Fruit fly (Drosophila melanogaster) S2 (cell line): Measurements from ENCODE around the gene CG8132.

Experiments
- CG8478 ChIP-seq: fragments of >200 bp; optimal IDR thresholded peaks from 2 replicates; lab custom pipeline; 2018
- CTCF ChIP-seq, 2 experiments: fragments of >200 bp; optimal IDR thresholded peaks; 2 replicates each; lab custom pipeline; 2018

The CG8132 gene

DNA sequence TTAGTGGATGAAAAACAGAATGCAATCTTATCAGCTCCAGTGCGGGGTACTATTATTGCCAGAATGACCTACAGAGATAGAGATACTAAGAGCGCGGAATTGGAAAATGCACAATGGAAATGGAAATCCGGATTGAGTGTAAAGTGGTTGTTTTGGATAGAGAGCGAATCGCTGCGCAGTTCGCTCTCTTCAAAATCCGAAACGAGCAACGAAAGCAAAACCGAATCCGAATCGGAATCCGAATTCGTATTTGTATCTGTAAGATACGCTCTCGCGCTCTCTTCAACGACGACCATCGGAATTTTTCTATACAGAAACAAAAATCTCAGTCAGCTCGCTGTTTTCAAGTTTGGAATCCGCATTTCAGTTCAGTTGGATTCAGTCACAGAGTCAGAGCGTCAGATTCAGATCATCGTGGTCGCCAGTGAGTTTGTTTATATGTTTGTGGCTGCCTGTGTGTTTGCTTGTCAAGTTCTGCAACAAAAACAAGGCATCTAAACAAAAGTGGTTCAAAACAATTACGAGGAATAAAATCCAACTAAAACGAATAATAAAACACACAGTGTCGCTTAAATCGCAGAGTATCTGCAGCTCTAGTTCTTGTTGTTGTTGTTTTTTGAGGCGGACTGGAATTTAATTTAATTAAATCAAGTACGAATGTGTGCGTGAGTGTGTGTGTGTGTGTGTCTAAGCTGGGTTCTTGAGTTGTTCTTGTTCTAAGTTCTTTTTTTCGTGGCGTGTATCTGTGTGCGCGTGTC lies 16.5 kb downstream of the CG8132 start, which contains the start of gene ps:
Gene ps (plus strand): TSS at position 364 of the 758 bp plus-strand sequence.
- TF ChIP-seq CG8478 (no peak), CTCF (optimal IDR thresholded peaks at IDR 0.05; lab: Kevin White, UChicago) (no peak)

DNA sequence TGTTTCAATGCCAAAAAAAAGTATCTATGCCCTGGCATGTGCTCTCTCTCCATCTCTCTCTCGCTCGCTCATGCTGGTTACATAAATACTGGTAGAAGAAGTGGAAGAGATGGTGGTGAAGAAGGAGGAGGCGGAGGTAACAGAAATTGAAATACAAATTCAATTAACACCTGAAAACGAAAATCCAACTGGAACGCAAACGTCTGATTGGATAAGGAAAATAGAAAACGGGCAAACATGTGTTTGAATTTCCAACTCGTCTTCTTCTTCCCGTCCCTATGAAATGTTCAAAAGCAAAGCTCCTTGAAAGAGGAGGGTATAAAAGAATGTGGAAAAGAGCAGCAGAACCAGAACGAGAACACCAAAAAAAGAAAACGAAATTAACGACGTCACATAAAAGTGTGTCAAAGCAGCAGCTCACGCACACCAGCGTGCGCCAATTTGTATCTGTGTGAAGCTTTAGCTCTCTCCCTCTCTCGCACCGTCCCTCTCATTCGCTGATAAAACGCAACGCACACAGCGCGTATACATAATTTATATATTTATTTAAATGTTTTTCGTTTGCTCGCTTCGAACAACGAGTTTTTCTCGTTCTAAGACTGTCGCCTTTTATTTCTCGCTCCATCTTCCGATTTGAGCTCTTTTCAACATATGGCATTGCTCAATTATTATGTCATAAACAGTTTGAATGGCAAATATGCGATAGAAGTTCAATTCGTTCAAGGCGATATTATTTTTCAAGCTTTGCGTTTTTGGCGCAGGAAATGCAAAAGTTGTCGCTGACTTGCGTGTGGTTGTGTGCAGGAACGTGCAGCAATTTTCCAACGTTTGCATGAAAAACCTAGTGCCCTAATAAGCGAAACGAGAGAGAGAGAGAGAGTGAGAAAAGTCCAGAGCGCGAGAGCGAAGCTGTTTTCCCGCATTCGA lies 17.3 kb downstream of the CG8132 start:
- TF ChIP-seq CG8478: no peak
- TF ChIP-seq CTCF (optimal IDR thresholded peaks at IDR 0.05; lab: Kevin White, UChicago): no peak

dm6 chr3R:9419300-9419652 lies 18.0 kb downstream of the CG8132 start:
- TF ChIP-seq CTCF (optimal IDR thresholded peaks at IDR 0.05; lab: Kevin White, UChicago) (no peak), CG8478 (no peak)

DNA sequence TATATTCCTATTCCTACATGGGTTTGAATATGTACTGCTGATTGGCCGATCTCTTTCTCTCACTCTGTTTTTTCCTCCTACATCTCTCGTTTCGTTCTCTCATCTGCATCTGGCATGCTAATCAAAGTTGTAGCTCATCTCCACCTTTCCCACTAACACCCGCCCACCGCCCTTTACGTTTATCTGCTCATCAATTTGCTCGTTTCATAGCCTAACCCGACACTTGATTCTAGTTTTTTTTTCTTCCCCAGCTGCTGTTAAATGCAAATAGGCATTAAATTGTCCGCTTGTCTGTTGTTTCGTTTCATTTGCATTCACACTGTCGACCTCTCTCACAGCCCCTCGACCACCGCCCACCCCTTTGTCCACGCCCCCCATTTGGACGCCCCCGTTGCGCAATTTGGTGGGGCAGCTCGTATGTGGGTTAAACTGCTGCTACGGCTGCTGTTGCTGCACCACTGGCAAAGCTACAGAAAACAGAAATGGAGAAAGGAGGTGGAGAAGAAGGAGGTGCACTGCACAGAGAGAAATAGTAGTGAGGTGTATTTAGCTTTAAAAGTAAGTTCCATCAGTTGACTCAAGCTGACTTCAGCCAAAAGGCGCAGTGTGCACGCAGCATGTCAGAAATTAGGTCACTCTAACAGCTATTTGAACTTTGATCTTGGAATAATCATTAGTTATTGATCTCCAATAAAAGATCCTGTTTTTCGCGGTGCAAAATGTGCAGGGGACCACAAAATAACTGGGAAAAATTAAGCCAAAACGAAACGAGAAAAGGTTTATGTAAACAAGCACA lies 19.3 kb downstream of the CG8132 start:
- TF ChIP-seq CG8478: no peak

DNA sequence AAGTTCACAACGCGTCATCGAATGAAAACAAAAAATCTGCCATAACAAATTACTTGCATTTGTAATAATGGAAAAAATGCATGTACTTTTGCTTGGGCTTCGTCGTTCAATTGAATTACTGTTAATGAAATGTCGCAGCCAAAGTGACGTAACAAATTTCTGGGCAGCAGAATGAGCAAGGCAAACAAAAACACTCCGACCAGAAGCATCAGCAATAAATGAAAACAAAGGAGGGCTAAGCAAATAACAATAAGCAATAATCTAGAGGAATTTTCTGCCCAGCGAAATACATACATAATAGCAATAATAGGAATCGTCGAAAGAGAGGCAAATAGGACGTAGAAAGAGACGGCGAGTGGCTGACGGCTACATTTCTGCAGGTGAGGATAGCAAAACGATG lies 21.0 kb downstream of the CG8132 start:
- TF ChIP-seq CG8478: no peak
- TF ChIP-seq CTCF (optimal IDR thresholded peaks at IDR 0.05; lab: Kevin White, UChicago): no peak

DNA sequence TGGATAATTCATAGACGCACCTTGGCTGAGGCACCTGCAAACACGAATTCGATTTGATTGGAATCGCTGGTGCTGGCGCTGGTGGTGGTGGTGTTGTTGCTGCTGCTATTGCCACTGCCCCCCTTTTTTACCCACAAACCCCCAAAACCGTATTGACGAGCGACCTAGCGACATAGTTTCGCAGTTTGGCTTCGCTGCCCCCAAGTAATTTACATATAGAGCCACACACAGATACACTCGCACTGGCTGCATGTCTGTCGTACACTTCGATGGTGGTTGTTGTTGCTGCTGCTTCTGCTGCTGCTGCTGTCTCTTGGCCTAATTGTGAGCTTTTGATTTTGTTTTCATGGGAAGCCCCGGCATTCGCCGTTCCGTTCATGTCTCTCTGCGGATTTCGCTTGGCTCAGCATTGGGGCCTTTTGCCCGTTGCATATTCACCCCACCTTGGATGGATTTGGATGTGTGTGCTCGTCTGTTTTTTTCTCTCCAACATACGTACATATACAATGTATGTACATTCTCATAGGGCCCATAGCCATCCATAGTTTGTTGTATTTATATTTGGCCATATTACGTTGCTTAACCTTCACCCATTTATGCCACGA lies 22.9 kb downstream of the CG8132 start:
- TF ChIP-seq CG8478: no peak
- no peak for TF ChIP-seq CTCF (optimal IDR thresholded peaks at IDR 0.05; lab: Kevin White, UChicago)

DNA sequence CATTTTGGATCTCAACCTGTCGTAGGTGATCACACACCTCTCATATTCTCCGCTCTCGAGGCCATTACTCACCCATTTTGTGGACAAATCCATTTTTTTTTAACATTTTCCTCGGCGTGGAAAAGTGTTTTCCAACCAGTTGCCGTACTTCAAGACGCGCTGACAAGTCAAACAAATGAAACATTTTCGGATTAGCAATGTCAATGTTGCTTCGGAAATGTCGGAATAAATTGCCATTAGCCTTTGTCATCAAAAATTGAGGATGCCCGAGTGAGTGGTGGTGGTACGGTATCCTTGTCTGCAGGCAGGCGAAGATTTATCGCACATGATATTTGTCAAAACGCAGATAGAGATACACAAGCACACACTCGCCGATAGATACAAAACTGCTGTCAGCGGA lies 26.0 kb downstream of the CG8132 start:
- TF ChIP-seq CTCF (optimal IDR thresholded peaks at IDR 0.05; lab: Kevin White, UChicago) (no peak), CG8478 (no peak)

DNA sequence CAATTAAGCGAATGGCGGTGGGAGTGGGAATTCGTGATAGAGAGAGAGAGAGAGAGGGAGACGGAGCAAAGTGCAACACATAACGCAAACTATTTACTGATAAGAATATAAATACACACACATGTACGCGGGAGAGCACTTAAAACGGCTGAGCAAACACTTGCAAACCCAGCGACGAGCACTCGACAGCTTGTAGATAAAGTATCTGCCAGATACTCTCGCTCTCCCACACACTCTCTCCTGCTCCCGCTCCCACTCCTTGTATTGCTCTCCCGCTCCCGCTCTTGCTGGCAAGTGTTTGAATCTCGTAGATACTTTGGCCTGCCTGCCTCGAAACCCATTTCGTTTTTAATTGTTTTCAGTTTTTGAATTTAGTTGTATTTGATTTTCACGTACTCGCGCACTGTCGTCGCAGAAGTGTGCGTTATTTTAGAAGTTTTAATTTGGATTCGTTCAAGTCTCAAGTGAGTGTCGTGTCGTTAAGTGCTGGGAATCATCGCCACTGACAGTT lies 26.9 kb downstream of the CG8132 start:
- no peak for TF ChIP-seq CG8478
- TF ChIP-seq CTCF (optimal IDR thresholded peaks at IDR 0.05; lab: Kevin White, UChicago): no peak

- TF ChIP-seq CTCF (optimal IDR thresholded peaks at IDR 0.05; lab: Kevin White, UChicago) (no peak), CG8478 (no peak)
Measured at dm6 chr3R:9428988-9429387, 27.7 kb downstream of the CG8132 start.

DNA sequence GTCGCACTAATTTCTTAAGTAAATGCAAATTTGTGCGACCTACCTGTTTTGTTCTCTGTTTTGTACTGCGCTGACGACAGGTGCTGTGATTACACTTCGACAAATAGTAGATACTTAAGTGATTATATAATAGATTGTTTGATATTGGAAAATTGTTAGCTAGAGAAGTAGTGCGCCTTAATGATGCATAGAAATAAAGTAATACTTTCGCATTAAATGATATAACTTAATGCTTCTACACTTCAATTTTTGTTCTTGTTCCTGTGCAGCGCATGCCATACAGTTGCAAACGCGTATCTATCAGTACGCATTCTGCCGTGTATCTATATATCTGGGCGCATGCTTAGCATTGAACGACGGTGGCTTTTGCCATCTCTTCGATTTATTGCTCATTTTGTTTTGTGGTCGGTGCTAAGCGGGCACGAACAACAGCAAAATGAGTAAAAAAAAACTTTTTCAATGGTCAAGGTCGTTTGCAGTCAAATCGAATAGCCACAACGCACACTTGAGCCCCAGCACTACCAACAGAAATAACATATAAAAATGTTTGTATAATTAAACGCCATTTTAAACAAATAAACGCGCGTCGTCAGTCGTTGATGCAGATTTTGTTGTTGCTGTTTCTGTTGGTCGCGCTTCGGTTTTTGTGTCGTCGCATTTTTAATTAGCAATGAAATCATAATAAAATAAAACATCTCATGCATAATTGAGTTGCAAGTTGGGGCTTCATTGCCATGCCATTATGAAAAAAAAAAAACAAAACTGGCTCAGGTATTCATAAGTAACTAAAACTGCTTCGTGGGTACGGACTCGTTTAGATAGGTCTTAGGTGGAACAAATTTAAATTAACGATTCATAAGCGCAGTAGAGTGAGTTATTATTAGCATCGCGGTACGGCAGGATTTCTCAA lies 29.3 kb downstream of the CG8132 start:
- TF ChIP-seq CTCF (optimal IDR thresholded peaks at IDR 0.05; lab: Kevin White, UChicago) (no peak), CG8478 (no peak)

- no peak for TF ChIP-seq CG8478
- no peak for TF ChIP-seq CTCF (optimal IDR thresholded peaks at IDR 0.05; lab: Kevin White, UChicago)
Measured at dm6 chr3R:9433270-9433669, 32.0 kb downstream of the CG8132 start.

dm6 chr3R:9433774-9434173 lies 32.5 kb downstream of the CG8132 start:
- no peak for TF ChIP-seq CTCF (optimal IDR thresholded peaks at IDR 0.05; lab: Kevin White, UChicago)
- no peak for TF ChIP-seq CG8478

DNA sequence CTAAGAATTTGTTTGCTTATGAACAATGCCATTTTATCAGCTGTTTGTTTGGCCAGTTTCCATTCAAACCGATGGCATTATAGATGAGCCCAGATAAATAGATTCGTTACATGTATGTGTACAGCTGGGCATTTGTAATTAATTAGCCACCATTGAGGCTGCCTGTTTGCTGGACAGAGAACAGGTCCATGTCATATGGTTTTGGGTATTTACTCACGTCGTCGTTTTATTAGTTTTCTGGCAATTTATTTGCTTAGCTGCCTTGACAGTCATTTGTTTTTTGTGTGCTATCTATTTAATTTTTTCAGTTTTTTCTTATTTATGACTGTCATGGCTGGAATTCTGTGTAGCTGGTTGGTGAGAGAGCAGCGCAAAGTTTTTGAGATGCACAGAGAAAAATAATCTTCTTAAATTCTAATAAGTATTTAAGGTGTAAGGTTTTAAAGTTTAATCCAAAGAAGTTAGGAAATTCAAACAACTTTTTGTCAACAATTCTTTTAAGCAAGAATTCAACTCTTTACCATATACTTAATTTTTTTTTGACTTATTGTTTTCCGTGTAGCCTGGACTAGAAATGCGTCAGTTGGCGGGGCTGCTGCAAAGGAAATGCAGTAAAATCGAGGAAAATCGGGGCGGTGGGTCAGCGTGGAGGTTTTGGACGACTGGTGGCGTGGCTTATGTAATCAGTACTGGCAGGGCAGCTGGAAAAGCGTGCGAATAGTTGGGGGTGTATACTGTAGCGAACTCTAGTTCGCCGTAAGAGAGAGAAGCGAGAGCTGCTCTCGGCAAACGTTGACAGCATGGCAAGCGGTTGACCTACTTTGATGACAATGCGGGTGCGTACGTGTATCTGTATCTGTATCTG lies 33.5 kb downstream of the CG8132 start:
- TF ChIP-seq CG8478: no peak
- TF ChIP-seq CTCF (optimal IDR thresholded peaks at IDR 0.05; lab: Kevin White, UChicago): no peak
